Worm (Caenorhabditis elegans) whole organism, mixed stage, embryonic: Measurements from ENCODE around the gene lpin-1.

Experiments used
- ces-1 ChIP-seq: fragments of 150-350 bp; optimal IDR thresholded peaks from 2 replicates; lab custom pipeline; 2014; ENCODE audit warnings: missing biosample characterization, missing genetic modification reagents, missing genetic modification characterization
- drap-1 ChIP-seq: fragments of 200-800 bp; sonication (Bioruptor generic); optimal IDR thresholded peaks from 3 replicates; lab custom pipeline; 2018; ENCODE audit warnings: mild to moderate bottlenecking, missing genetic modification characterization, missing compliant biosample characterization
- elt-1 ChIP-seq: sonication (generic microtip); optimal IDR thresholded peaks from 2 replicates; lab custom pipeline; 2017; ENCODE audit warnings: missing genetic modification characterization, mild to moderate bottlenecking, missing compliant biosample characterization, antibody characterized with exemption, moderate library complexity, borderline replicate concordance; ENCODE audit not compliant: insufficient read depth
- elt-3 ChIP-seq: fragments of 150-350 bp; optimal IDR thresholded peaks from 2 replicates; lab custom pipeline; 2014; ENCODE audit warnings: missing biosample characterization, missing genetic modification characterization
- lin-13 ChIP-seq: fragments of 150-350 bp; optimal IDR thresholded peaks from 2 replicates; lab custom pipeline; 2014; ENCODE audit warnings: missing biosample characterization, missing genetic modification characterization
- lsy-2 ChIP-seq: fragments of 150-350 bp; optimal IDR thresholded peaks from 2 replicates; lab custom pipeline; 2014; ENCODE audit warnings: missing biosample characterization, missing genetic modification characterization
- nhr-237 ChIP-seq: fragments of 150-350 bp; optimal IDR thresholded peaks from 2 replicates; lab custom pipeline; 2014; ENCODE audit warnings: missing biosample characterization, missing genetic modification characterization
- nhr-28 ChIP-seq: fragments of 150-350 bp; optimal IDR thresholded peaks from 2 replicates; lab custom pipeline; 2014; ENCODE audit warnings: missing biosample characterization, missing genetic modification characterization
- nhr-76 ChIP-seq: sonication (generic microtip); optimal IDR thresholded peaks from 2 replicates; lab custom pipeline; 2017; ENCODE audit warnings: missing biosample characterization, missing genetic modification characterization
- unc-120 ChIP-seq: sonication (generic microtip); optimal IDR thresholded peaks from 2 replicates; lab custom pipeline; 2017; ENCODE audit warnings: missing genetic modification characterization, missing compliant biosample characterization; ENCODE audit not compliant: poor library complexity, severe bottlenecking
- unc-62 ChIP-seq: fragments of 150-350 bp; optimal IDR thresholded peaks from 2 replicates; lab custom pipeline; 2014; ENCODE audit warnings: missing biosample characterization, missing genetic modification reagents, missing genetic modification characterization
- zip-8 ChIP-seq: fragments of 150-350 bp; optimal IDR thresholded peaks from 2 replicates; lab custom pipeline; 2014; ENCODE audit warnings: missing biosample characterization, missing genetic modification characterization
- ztf-11 ChIP-seq: fragments of 150-350 bp; optimal IDR thresholded peaks from 2 replicates; lab custom pipeline; 2014; ENCODE audit warnings: missing biosample characterization, missing genetic modification characterization

DNA sequence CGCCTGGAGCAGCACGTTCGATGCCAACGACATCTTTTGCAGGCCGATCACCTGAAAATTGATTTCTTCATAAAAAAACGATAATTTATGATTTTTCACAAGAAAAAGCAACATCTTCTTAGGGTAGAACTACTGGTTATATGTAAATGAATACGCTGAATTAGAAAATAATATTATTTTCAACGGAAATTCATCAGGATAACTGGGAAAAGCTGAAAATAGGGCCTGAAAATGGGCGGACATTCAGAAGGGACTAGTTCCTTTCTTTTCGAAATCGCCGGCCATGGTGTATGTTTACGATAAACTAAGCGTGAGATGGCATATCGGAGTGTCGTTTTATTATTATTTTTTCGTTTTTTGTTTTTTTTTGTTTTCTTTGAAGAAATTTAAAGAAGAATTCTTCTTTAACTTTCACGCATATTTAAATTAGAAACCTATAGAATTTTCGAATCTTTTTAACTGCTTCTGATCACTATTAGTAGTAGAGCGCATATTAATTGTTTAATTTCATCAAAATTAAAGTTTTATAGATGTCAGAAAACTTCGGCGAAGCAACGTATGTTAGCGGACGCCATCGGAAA lies 28.3 kb downstream of the lpin-1 start, which contains the start of the genes nduv-2 and F53F4.12:
- no peak for TF ChIP-seq lin-13 (tag; lab: Kevin White, UChicago)
- TF ChIP-seq nhr-28 (tag; lab: Kevin White, UChicago), result no peak
- TF ChIP-seq lsy-2 (tag; lab: Kevin White, UChicago), result no peak
- TF ChIP-seq unc-62 (GFP tag; lab: Kevin White, UChicago), result no peak
- TF ChIP-seq zip-8, result no peak
- no peak for TF ChIP-seq nhr-76 (tag; lab: Kevin White, UChicago)
- no peak for TF ChIP-seq ztf-11
- TF ChIP-seq elt-3 (tag; lab: Kevin White, UChicago), result no peak
- TF ChIP-seq nhr-237, result no peak
- no peak for TF ChIP-seq ces-1 (GFP tag; lab: Kevin White, UChicago)
- TF ChIP-seq drap-1, result no peak
- no peak for TF ChIP-seq unc-120 (tag; lab: Kevin White, UChicago)
- TF ChIP-seq elt-1 (tag; lab: Kevin White, UChicago), result no peak
